Worm (Caenorhabditis elegans): ENCODE measurements around the gene nhr-172.

nhr-172 gene

ce11 chrV:7555875-7556274 lies 47.1 kb downstream of the nhr-172 start:
- TF ChIP-seq hnd-1 (tag; optimal IDR thresholded peaks at IDR 0.05), result no peak
- TF ChIP-seq ama-1 (optimal IDR thresholded peaks at IDR 0.05), result no peak
- TF ChIP-seq tbx-37 (GFP tag; conservative IDR thresholded peaks at IDR 0.05), result no peak
- no peak for TF ChIP-seq B0310.2 (tag; optimal IDR thresholded peaks at IDR 0.05)
- no peak for TF ChIP-seq sea-1 (GFP tag; conservative IDR thresholded peaks at IDR 0.05)
- TF ChIP-seq aly-1 (tag; optimal IDR thresholded peaks at IDR 0.05), result no peak
- no peak for TF ChIP-seq tra-4 (tag; optimal IDR thresholded peaks at IDR 0.05)
- TF ChIP-seq ceh-36 (tag; optimal IDR thresholded peaks at IDR 0.05), result no peak
- no peak for TF ChIP-seq tbx-11 (GFP tag; IDR thresholded peaks at IDR 0.05)
- TF ChIP-seq flt-1 (GFP tag; IDR thresholded peaks at IDR 0.05), result no peak
- TF ChIP-seq scrt-1 (GFP tag; IDR thresholded peaks at IDR 0.05), result no peak
- no peak for TF ChIP-seq hmg-4 (GFP tag; optimal IDR thresholded peaks at IDR 0.05)
- TF ChIP-seq ets-7 (tag; optimal IDR thresholded peaks at IDR 0.05), result no peak
- TF ChIP-seq F13C5.2 (tag; optimal IDR thresholded peaks at IDR 0.05), result no peak
- no peak for TF ChIP-seq hmbx-1 (tag; optimal IDR thresholded peaks at IDR 0.05)
- no peak for TF ChIP-seq ceh-13 (GFP tag; optimal IDR thresholded peaks at IDR 0.05)
- TF ChIP-seq pes-1 (GFP tag; IDR thresholded peaks at IDR 0.05), result no peak

ce11 chrV:7558693-7559092 lies 49.9 kb downstream of the nhr-172 start, which contains the start of gene ets-7:
Gene ets-7 (minus strand): TSS chrV:7558793.
- TF ChIP-seq tbx-11 (GFP tag; IDR thresholded peaks at IDR 0.05), result no peak
- TF ChIP-seq scrt-1 (GFP tag; IDR thresholded peaks at IDR 0.05), result no peak
- no peak for TF ChIP-seq ama-1 (optimal IDR thresholded peaks at IDR 0.05)
- no peak for TF ChIP-seq aly-1 (tag; optimal IDR thresholded peaks at IDR 0.05)
- TF ChIP-seq tbx-37 (GFP tag; conservative IDR thresholded peaks at IDR 0.05), result no peak
- TF ChIP-seq ceh-36 (tag; optimal IDR thresholded peaks at IDR 0.05), result no peak
- no peak for TF ChIP-seq hmbx-1 (tag; optimal IDR thresholded peaks at IDR 0.05)
